Worm (Caenorhabditis elegans): ENCODE results near the gene tpra-1.

Gene tpra-1

DNA sequence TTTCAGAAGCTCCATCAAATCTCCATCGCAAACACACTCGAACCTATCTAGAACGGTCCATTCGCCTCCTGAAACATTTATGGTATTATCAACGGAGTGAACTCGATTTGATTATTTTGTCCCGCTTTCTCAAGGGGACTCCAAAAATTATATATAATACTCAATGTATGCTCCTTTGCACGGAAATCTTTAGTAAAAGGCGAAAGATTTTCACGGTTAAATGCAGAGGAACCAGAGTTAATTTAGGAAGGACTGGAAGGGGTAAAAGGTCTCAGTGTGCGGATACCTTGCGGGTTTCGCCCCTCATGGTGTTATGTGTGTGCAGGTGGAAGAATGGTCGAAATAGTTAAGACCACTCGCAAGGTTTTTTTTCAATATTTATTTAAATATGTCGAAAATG lies 44.9 kb downstream of the tpra-1 start:
- TF ChIP-seq egl-27 (tag; optimal IDR thresholded peaks at IDR 0.05) = no peak
- no peak for TF ChIP-seq nhr-237 (tag; optimal IDR thresholded peaks at IDR 0.05)
- no peak for TF ChIP-seq ama-1 (optimal IDR thresholded peaks at IDR 0.05)

- TF ChIP-seq lin-15B (tag; optimal IDR thresholded peaks at IDR 0.05) = no peak
- TF ChIP-seq eor-1 (tag; optimal IDR thresholded peaks at IDR 0.05) = no peak
- TF ChIP-seq ceh-28 (tag; optimal IDR thresholded peaks at IDR 0.05) = no peak
- TF ChIP-seq aly-2 (tag; optimal IDR thresholded peaks at IDR 0.05) = no peak
- no peak for TF ChIP-seq mdl-1 (tag; optimal IDR thresholded peaks at IDR 0.05)
- TF ChIP-seq daf-12 (tag; optimal IDR thresholded peaks at IDR 0.05) = no peak
- TF ChIP-seq fkh-2 (tag; optimal IDR thresholded peaks at IDR 0.05) = no peak
- no peak for TF ChIP-seq unc-39 (tag; optimal IDR thresholded peaks at IDR 0.05)
- TF ChIP-seq nhr-43 (tag; optimal IDR thresholded peaks at IDR 0.05; ENCODE audit: poor library complexity, severe bottlenecking) = no peak
- TF ChIP-seq nhr-77 (tag; optimal IDR thresholded peaks at IDR 0.05) = no peak
- no peak for TF ChIP-seq ztf-4 (tag; optimal IDR thresholded peaks at IDR 0.05)
- TF ChIP-seq elt-3 (tag; optimal IDR thresholded peaks at IDR 0.05) = no peak
- TF ChIP-seq lin-39 (tag; optimal IDR thresholded peaks at IDR 0.05) = no peak
- no peak for TF ChIP-seq pqm-1 (tag; optimal IDR thresholded peaks at IDR 0.05)
Observed at ce11 chrIV:9002636-9003035, 46.3 kb downstream of the tpra-1 start, which contains the start of gene C53D6.8. TSS of gene C53D6.8 (minus strand) at chrIV:9002736.

ce11 chrIV:9005310-9005709 lies 49.0 kb downstream of the tpra-1 start, which contains the start of gene unc-129:
TSS of gene unc-129 (minus strand) at chrIV:9005410.
- TF ChIP-seq nhr-25 (tag; optimal IDR thresholded peaks at IDR 0.05) = no peak
- TF ChIP-seq nhr-28 (tag; optimal IDR thresholded peaks at IDR 0.05) = no peak
- TF ChIP-seq unc-39 (tag; optimal IDR thresholded peaks at IDR 0.05) = no peak
- no peak for TF ChIP-seq ceh-82 (tag; optimal IDR thresholded peaks at IDR 0.05)
- no peak for TF ChIP-seq elt-3 (tag; optimal IDR thresholded peaks at IDR 0.05)
- TF ChIP-seq lsy-12 (tag; optimal IDR thresholded peaks at IDR 0.05) = no peak
- TF ChIP-seq mdl-1 (tag; optimal IDR thresholded peaks at IDR 0.05) = no peak
- no peak for TF ChIP-seq nhr-76 (tag; optimal IDR thresholded peaks at IDR 0.05)
- no peak for TF ChIP-seq nfya-1 (tag; optimal IDR thresholded peaks at IDR 0.05; ENCODE audit: insufficient read depth)
- no peak for TF ChIP-seq fkh-2 (tag; optimal IDR thresholded peaks at IDR 0.05)
- no peak for TF ChIP-seq aly-2 (tag; optimal IDR thresholded peaks at IDR 0.05)
- TF ChIP-seq tbx-2 (tag; optimal IDR thresholded peaks at IDR 0.05) = no peak
- TF ChIP-seq fkh-10 (GFP tag; optimal IDR thresholded peaks at IDR 0.05) = no peak
- no peak for TF ChIP-seq ceh-9 (tag; optimal IDR thresholded peaks at IDR 0.05)
- TF ChIP-seq lin-15B (tag; optimal IDR thresholded peaks at IDR 0.05) = no peak
- no peak for TF ChIP-seq hmg-11 (tag; optimal IDR thresholded peaks at IDR 0.05)
- no peak for TF ChIP-seq daf-12 (tag; optimal IDR thresholded peaks at IDR 0.05)
- no peak for TF ChIP-seq egl-5 (tag; optimal IDR thresholded peaks at IDR 0.05)
- no peak for TF ChIP-seq egl-27 (tag; optimal IDR thresholded peaks at IDR 0.05)

DNA sequence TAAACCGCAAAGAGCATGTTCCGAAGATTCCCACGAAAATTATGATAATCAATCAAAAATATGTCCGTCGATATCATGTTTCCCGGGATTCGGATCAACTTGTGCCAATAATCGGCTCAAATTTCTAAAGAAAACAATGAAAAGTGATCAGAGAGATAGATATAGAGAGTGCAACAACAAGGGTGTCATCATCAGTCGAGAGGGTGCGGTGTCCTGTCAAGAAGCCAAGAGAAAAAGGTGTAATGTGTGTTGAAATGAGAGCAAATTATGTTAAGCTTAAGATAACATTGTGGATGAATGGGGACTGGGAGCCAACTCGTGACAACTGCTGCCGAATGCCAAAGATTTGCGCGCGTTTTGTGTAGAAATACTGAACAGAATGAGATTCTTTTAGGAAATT lies 51.7 kb downstream of the tpra-1 start:
- TF ChIP-seq lin-15B (tag; optimal IDR thresholded peaks at IDR 0.05) (no peak), nhr-237 (tag; optimal IDR thresholded peaks at IDR 0.05) (no peak), nhr-23 (tag; optimal IDR thresholded peaks at IDR 0.05) (no peak), pqm-1 (tag; optimal IDR thresholded peaks at IDR 0.05) (no peak), snpc-4 (tag; optimal IDR thresholded peaks at IDR 0.05) (no peak), nhr-11 (tag; optimal IDR thresholded peaks at IDR 0.05) (no peak), unc-62 (GFP tag; optimal IDR thresholded peaks at IDR 0.05) (no peak), mdl-1 (tag; optimal IDR thresholded peaks at IDR 0.05) (no peak), R02D3.7 (tag; optimal IDR thresholded peaks at IDR 0.05) (no peak), lin-39 (tag; optimal IDR thresholded peaks at IDR 0.05) (no peak), daf-12 (tag; optimal IDR thresholded peaks at IDR 0.05) (no peak), sea-2 (GFP tag; optimal IDR thresholded peaks at IDR 0.05) (no peak), ceh-9 (tag; optimal IDR thresholded peaks at IDR 0.05) (no peak), zag-1 (tag; optimal IDR thresholded peaks at IDR 0.05) (no peak), nhr-67 (tag; optimal IDR thresholded peaks at IDR 0.05) (no peak), eor-1 (tag; optimal IDR thresholded peaks at IDR 0.05) (no peak), ceh-28 (tag; optimal IDR thresholded peaks at IDR 0.05) (no peak), nhr-28 (tag; optimal IDR thresholded peaks at IDR 0.05) (no peak), mml-1 (tag; optimal IDR thresholded peaks at IDR 0.05) (no peak)

Data from whole organism, L3 larva.